Worm (Caenorhabditis elegans) whole organism, late embryonic: Measurements from ENCODE around the gene aaim-1.

Experiments used
- hlh-15 ChIP-seq: sonication (generic microtip); optimal IDR thresholded peaks from 2 replicates; lab custom pipeline; 2016; ENCODE audit warnings: missing genetic modification characterization, missing compliant biosample characterization
- pag-3 ChIP-seq: sonication (generic microtip); optimal IDR thresholded peaks from 2 replicates; lab custom pipeline; 2016; ENCODE audit warnings: missing compliant biosample characterization, missing genetic modification characterization, borderline replicate concordance

ce11 chrX:6597089-6597488 is 34.9 kb upstream of the aaim-1 start, which contains the start of gene ttr-6:
- TF ChIP-seq hlh-15 (tag; lab: Kevin White, UChicago) (no peak), pag-3 (no peak)
